Fruit fly (Drosophila melanogaster): ENCODE results near the gene Nna1.

DNA sequence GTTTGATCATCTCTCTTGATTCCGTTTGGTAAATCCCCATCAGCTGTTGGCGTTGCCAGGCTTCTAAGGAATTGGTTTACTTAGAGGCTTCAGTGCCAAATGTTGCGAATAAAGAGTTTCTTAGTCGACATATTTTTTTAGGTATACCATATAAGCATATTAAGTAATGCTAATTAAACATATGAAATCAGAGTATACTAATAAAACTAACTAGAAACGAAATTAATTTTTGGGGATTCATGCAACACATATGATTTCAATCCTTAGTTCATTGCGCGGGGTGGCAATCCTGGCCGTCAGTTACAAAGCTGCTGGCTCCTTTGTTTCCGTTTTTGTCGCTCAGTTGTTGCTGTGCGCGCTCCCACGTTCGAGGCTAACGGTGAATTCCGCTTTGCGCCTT, 22.7 kb upstream of the Nna1 start, which contains the start of gene CG15760:
- no peak for TF ChIP-seq usp (GFP tag; optimal IDR thresholded peaks at IDR 0.05)
- no peak for TF ChIP-seq psq (optimal IDR thresholded peaks at IDR 0.05)
- no peak for TF ChIP-seq Dll (optimal IDR thresholded peaks at IDR 0.05)
